Fruit fly (Drosophila melanogaster): Measurements from ENCODE around the gene TotF.

The TotF gene

dm6 chr2L:19899498-19899897 lies 12.7 kb downstream of the TotF start:
- no peak for TF ChIP-seq Eip93F (GFP tag; optimal IDR thresholded peaks at IDR 0.05)
- TF ChIP-seq CG15336 (GFP tag; IDR thresholded peaks at IDR 0.05): 0 out of 2 replicates have a peak, but pooled peaks have one; percentile 40
- TF ChIP-seq lz (GFP tag; optimal IDR thresholded peaks at IDR 0.05): no peak
- TF ChIP-seq CG3919 (GFP tag; optimal IDR thresholded peaks at IDR 0.05): no peak
- no peak for TF ChIP-seq Hr38 (GFP tag; optimal IDR thresholded peaks at IDR 0.05)
- no peak for TF ChIP-seq Sox102F (GFP tag; optimal IDR thresholded peaks at IDR 0.05)
- no peak for TF ChIP-seq Gug (GFP tag; IDR thresholded peaks at IDR 0.05)
- TF ChIP-seq CG31627 (GFP tag; optimal IDR thresholded peaks at IDR 0.05): no peak
- TF ChIP-seq salr (GFP tag; optimal IDR thresholded peaks at IDR 0.05): no peak
- no peak; the same call in 2 of the 3 replicates for TF ChIP-seq CG6163 (GFP tag; IDR thresholded peaks at IDR 0.05)
- TF ChIP-seq CG11294 (GFP tag; IDR thresholded peaks at IDR 0.05): no peak
- TF ChIP-seq achi (GFP tag; optimal IDR thresholded peaks at IDR 0.05): no peak
- no peak for TF ChIP-seq CG6808 (GFP tag; optimal IDR thresholded peaks at IDR 0.05)
- no peak for TF ChIP-seq esn (GFP tag; optimal IDR thresholded peaks at IDR 0.05)
- TF ChIP-seq eg (GFP tag; IDR thresholded peaks at IDR 0.05): peak; percentile 50; the same call in 1 of the 3 replicates
- no peak for TF ChIP-seq vri (GFP tag; optimal IDR thresholded peaks at IDR 0.05)
- no peak for TF ChIP-seq CG6792 (GFP tag; optimal IDR thresholded peaks at IDR 0.05)
- peak; percentile 1 for TF ChIP-seq CG4318 (GFP tag; optimal IDR thresholded peaks at IDR 0.05)
- no peak for TF ChIP-seq CG1621 (tag; optimal IDR thresholded peaks at IDR 0.05)
- no peak for TF ChIP-seq Smox (GFP tag; optimal IDR thresholded peaks at IDR 0.05)
- TF ChIP-seq Sox15 (GFP tag; optimal IDR thresholded peaks at IDR 0.05): no peak
- TF ChIP-seq CG10631 (GFP tag; optimal IDR thresholded peaks at IDR 0.05): no peak
- TF ChIP-seq Hr4 (GFP tag; optimal IDR thresholded peaks at IDR 0.05): peak; percentile 12
- no peak for TF ChIP-seq CG8632 (GFP tag; optimal IDR thresholded peaks at IDR 0.05)
- TF ChIP-seq CG32006 (GFP tag; optimal IDR thresholded peaks at IDR 0.05): peak; percentile 54
- TF ChIP-seq Hr39 (GFP tag; optimal IDR thresholded peaks at IDR 0.05): no peak
- no peak for TF ChIP-seq CG11762 (GFP tag; optimal IDR thresholded peaks at IDR 0.05; ENCODE audit: insufficient read depth)
- no peak for TF ChIP-seq CG8319 (GFP tag; optimal IDR thresholded peaks at IDR 0.05)
- TF ChIP-seq cyc (GFP tag; optimal IDR thresholded peaks at IDR 0.05): no peak
- TF ChIP-seq CG8119 (GFP tag; IDR thresholded peaks at IDR 0.05): no peak
- no peak for TF ChIP-seq Blimp-1 (GFP tag; optimal IDR thresholded peaks at IDR 0.05)
- no peak for TF ChIP-seq CG6854 (GFP tag; optimal IDR thresholded peaks at IDR 0.05)
- no peak for TF ChIP-seq ss (GFP tag; optimal IDR thresholded peaks at IDR 0.05)
- no peak for TF ChIP-seq fd85E (GFP tag; optimal IDR thresholded peaks at IDR 0.05)
- peak; percentile 31 for TF ChIP-seq svp (GFP tag)
- TF ChIP-seq dac (GFP tag; optimal IDR thresholded peaks at IDR 0.05): peak; percentile 27
- TF ChIP-seq spab (GFP tag; optimal IDR thresholded peaks at IDR 0.05): no peak
- no peak for TF ChIP-seq CG7368 (GFP tag; optimal IDR thresholded peaks at IDR 0.05)
- peak; percentile 3 for TF ChIP-seq Ets96B (tag; optimal IDR thresholded peaks at IDR 0.05)
- no peak for TF ChIP-seq net (GFP tag; optimal IDR thresholded peaks at IDR 0.05)
- no peak for TF ChIP-seq CG3032 (tag; optimal IDR thresholded peaks at IDR 0.05)
- peak; percentile 23 for TF ChIP-seq CG6276 (GFP tag; optimal IDR thresholded peaks at IDR 0.05)
- peak; percentile 0 for TF ChIP-seq Sox14 (GFP tag; optimal IDR thresholded peaks at IDR 0.05)
- TF ChIP-seq fkh (GFP tag; optimal IDR thresholded peaks at IDR 0.05): no peak
- no peak for TF ChIP-seq Ets21C (GFP tag; optimal IDR thresholded peaks at IDR 0.05)
- TF ChIP-seq dsx (GFP tag; optimal IDR thresholded peaks at IDR 0.05; ENCODE audit: poor library complexity, severe bottlenecking): no peak
- peak; percentile 2 for TF ChIP-seq OdsH (GFP tag; optimal IDR thresholded peaks at IDR 0.05)
- no peak for TF ChIP-seq CG11902 (GFP tag; optimal IDR thresholded peaks at IDR 0.05)
- TF ChIP-seq CG34406 (GFP tag; optimal IDR thresholded peaks at IDR 0.05): no peak
- TF ChIP-seq CG10669 (GFP tag; optimal IDR thresholded peaks at IDR 0.05): no peak
- TF ChIP-seq Lpt (GFP tag; optimal IDR thresholded peaks at IDR 0.05): no peak
- TF ChIP-seq fd59A (GFP tag; optimal IDR thresholded peaks at IDR 0.05): no peak
- no peak for TF ChIP-seq pdm3 (GFP tag; optimal IDR thresholded peaks at IDR 0.05)

Measured in whole organism, prepupa.